Worm (Caenorhabditis elegans) whole organism, L1 larva: ENCODE measurements around the gene H17B01.2.

Experiments used
- C16A3.4 ChIP-seq: fragments of 150-350 bp; optimal IDR thresholded peaks from 2 replicates; lab custom pipeline; 2014; ENCODE audit warnings: missing biosample characterization, missing genetic modification characterization
- F16B12.6 ChIP-seq: fragments of 150-350 bp; optimal IDR thresholded peaks from 2 replicates; lab custom pipeline; 2014; ENCODE audit warnings: missing biosample characterization, missing genetic modification characterization
- blmp-1 ChIP-seq: fragments of 150-350 bp; optimal IDR thresholded peaks from 2 replicates; lab custom pipeline; 2014; ENCODE audit warnings: missing biosample characterization, missing genetic modification characterization
- ceh-63 ChIP-seq: fragments of 200-800 bp; sonication (Bioruptor generic); optimal IDR thresholded peaks from 2 replicates; lab custom pipeline; 2018; ENCODE audit warnings: mild to moderate bottlenecking, missing genetic modification characterization, missing compliant biosample characterization
- ceh-8 ChIP-seq: fragments of 200-800 bp; sonication (Bioruptor generic); optimal IDR thresholded peaks from 2 replicates; lab custom pipeline; 2018; ENCODE audit warnings: mild to moderate bottlenecking, missing genetic modification characterization, moderate library complexity, missing compliant biosample characterization
- ceh-82 ChIP-seq, 3 experiments: fragments of 150-350 bp in 1 of 3; sonication (generic microtip) in 2 of 3; optimal IDR thresholded peaks; 2 replicates each; lab custom pipeline; 2014 to 2017; ENCODE audit warnings: missing biosample characterization in 3 of 3, missing genetic modification characterization in 3 of 3
- ces-1 ChIP-seq: fragments of 150-350 bp; optimal IDR thresholded peaks from 2 replicates; lab custom pipeline; 2014; ENCODE audit warnings: missing biosample characterization, missing genetic modification reagents, missing genetic modification characterization
- dsc-1 ChIP-seq: sonication (generic microtip); optimal IDR thresholded peaks from 2 replicates; lab custom pipeline; 2016; ENCODE audit warnings: mild to moderate bottlenecking, missing genetic modification characterization, missing compliant biosample characterization
- efl-1 ChIP-seq, 4 experiments: fragments of 150-350 bp; optimal IDR thresholded peaks in 3 of 4; peaks in 1 of 4; 1 replicate in 1 of 4; 2 replicates in 3 of 4; lab custom pipeline; 2014; ENCODE audit warnings: missing biosample characterization in 2 of 4, missing genetic modification characterization in 2 of 4, missing genetic modification reagents in 2 of 4
- efl-3 ChIP-seq: fragments of 200-800 bp; sonication (Bioruptor generic); optimal IDR thresholded peaks from 2 replicates; lab custom pipeline; 2018; ENCODE audit warnings: mild to moderate bottlenecking, missing genetic modification characterization, missing compliant biosample characterization
- egl-27 ChIP-seq, 2 experiments: fragments of 150-350 bp in 1 of 2; sonication (generic microtip); optimal IDR thresholded peaks; 3 replicates each; lab custom pipeline; 2017 to 2018; ENCODE audit warnings: missing biosample characterization in 2 of 2, missing genetic modification characterization in 2 of 2, missing genetic modification reagents in 2 of 2
- elt-2 ChIP-seq: sonication (generic microtip); optimal IDR thresholded peaks from 2 replicates; lab custom pipeline; 2016; ENCODE audit warnings: missing genetic modification characterization, mild to moderate bottlenecking, inconsistent platforms, missing compliant biosample characterization, missing genetic modification reagents
- fkh-4 ChIP-seq: sonication (generic microtip); optimal IDR thresholded peaks from 2 replicates; lab custom pipeline; 2016; ENCODE audit warnings: missing compliant biosample characterization, missing genetic modification characterization, borderline replicate concordance
- hlh-17 ChIP-seq: fragments of 200-800 bp; sonication (Bioruptor generic); optimal IDR thresholded peaks from 2 replicates; lab custom pipeline; 2018; ENCODE audit warnings: missing genetic modification characterization, mild to moderate bottlenecking, missing compliant biosample characterization, moderate library complexity, borderline replicate concordance
- hpl-2 ChIP-seq: fragments of 150-350 bp; optimal IDR thresholded peaks from 2 replicates; lab custom pipeline; 2014; ENCODE audit warnings: missing biosample characterization, missing genetic modification reagents, missing genetic modification characterization
- lin-15B ChIP-seq: fragments of 150-350 bp; sonication (generic microtip); optimal IDR thresholded peaks from 3 replicates; lab custom pipeline; 2014; ENCODE audit warnings: missing biosample characterization, missing genetic modification characterization
- lir-3 ChIP-seq: sonication (generic microtip); optimal IDR thresholded peaks from 2 replicates; lab custom pipeline; 2016; ENCODE audit warnings: mild to moderate bottlenecking, missing genetic modification characterization, moderate library complexity, missing compliant biosample characterization; ENCODE audit not compliant: poor library complexity
- lsy-2 ChIP-seq, 2 experiments: fragments of 150-350 bp; optimal IDR thresholded peaks; 2 replicates each; lab custom pipeline; 2014; ENCODE audit warnings: missing biosample characterization in 2 of 2, missing genetic modification characterization in 2 of 2
- mdl-1 ChIP-seq, 2 experiments: fragments of 150-350 bp; optimal IDR thresholded peaks; 2 replicates each; lab custom pipeline; 2014 to 2017; ENCODE audit warnings: missing biosample characterization in 2 of 2, missing genetic modification characterization in 2 of 2, inconsistent platforms in 1 of 2
- mef-2 ChIP-seq: fragments of 150-350 bp; optimal IDR thresholded peaks from 2 replicates; lab custom pipeline; 2014; ENCODE audit warnings: missing biosample characterization, missing genetic modification characterization
- mep-1 ChIP-seq: fragments of 150-350 bp; optimal IDR thresholded peaks from 2 replicates; lab custom pipeline; 2014; ENCODE audit warnings: missing biosample characterization, missing genetic modification characterization
- nhr-12 ChIP-seq: sonication (generic microtip); optimal IDR thresholded peaks from 2 replicates; lab custom pipeline; 2017; ENCODE audit warnings: missing biosample characterization, missing genetic modification characterization
- nhr-237 ChIP-seq: fragments of 150-350 bp; optimal IDR thresholded peaks from 2 replicates; lab custom pipeline; 2014; ENCODE audit warnings: missing biosample characterization, missing genetic modification characterization
- nhr-71 ChIP-seq: sonication (generic microtip); optimal IDR thresholded peaks from 2 replicates; lab custom pipeline; 2016; ENCODE audit warnings: mild to moderate bottlenecking, missing genetic modification characterization, moderate library complexity, missing compliant biosample characterization
- nhr-76 ChIP-seq: sonication (generic microtip); optimal IDR thresholded peaks from 2 replicates; lab custom pipeline; 2017; ENCODE audit warnings: missing biosample characterization, missing genetic modification characterization
- nhr-85 ChIP-seq: sonication (generic microtip); peaks from one replicate; lab custom pipeline; 2016; ENCODE audit warnings: missing genetic modification characterization, inconsistent platforms, missing compliant biosample characterization
- pag-3 ChIP-seq: sonication (generic microtip); optimal IDR thresholded peaks from 2 replicates; lab custom pipeline; 2017; ENCODE audit warnings: missing genetic modification characterization, mild to moderate bottlenecking, missing compliant biosample characterization, antibody characterized with exemption, borderline replicate concordance; ENCODE audit not compliant: insufficient read depth
- skn-1 ChIP-seq: fragments of 150-350 bp; optimal IDR thresholded peaks from 2 replicates; lab custom pipeline; 2014; ENCODE audit warnings: missing biosample characterization, missing genetic modification characterization
- snu-23 ChIP-seq: sonication (generic microtip); optimal IDR thresholded peaks from 2 replicates; lab custom pipeline; 2016; ENCODE audit warnings: missing genetic modification characterization, missing compliant biosample characterization
- tbx-2 ChIP-seq: sonication (generic microtip); optimal IDR thresholded peaks from 2 replicates; lab custom pipeline; 2016; ENCODE audit warnings: missing genetic modification characterization, missing compliant biosample characterization
- tlp-1 ChIP-seq: fragments of 150-350 bp; optimal IDR thresholded peaks from 2 replicates; lab custom pipeline; 2014; ENCODE audit warnings: missing biosample characterization, missing genetic modification characterization
- unc-62 ChIP-seq: fragments of 150-350 bp; optimal IDR thresholded peaks from 2 replicates; lab custom pipeline; 2014; ENCODE audit warnings: missing biosample characterization, missing genetic modification reagents, missing genetic modification characterization
- unc-86 ChIP-seq: sonication (generic microtip); optimal IDR thresholded peaks from 2 replicates; lab custom pipeline; 2016; ENCODE audit warnings: missing genetic modification characterization, missing compliant biosample characterization
- xbp-1 ChIP-seq: sonication (generic microtip); optimal IDR thresholded peaks from 2 replicates; lab custom pipeline; 2016; ENCODE audit warnings: missing genetic modification characterization, missing compliant biosample characterization
- zag-1 ChIP-seq: fragments of 150-350 bp; optimal IDR thresholded peaks from 2 replicates; lab custom pipeline; 2014; ENCODE audit warnings: missing biosample characterization, missing genetic modification characterization
- ztf-11 ChIP-seq, 2 experiments: sonication (generic microtip); optimal IDR thresholded peaks; 2 replicates each; lab custom pipeline; 2016 to 2017; ENCODE audit warnings: missing genetic modification characterization in 2 of 2, missing biosample characterization in 1 of 2, missing compliant biosample characterization in 1 of 2

H17B01.2 gene

ce11 chrII:1437449-1438335, 32.7 kb upstream of the H17B01.2 start, which contains the start of gene nol-6 (continued):
- TF ChIP-seq ceh-63 (GFP tag; lab: Kevin White, UChicago) (no peak), ceh-82 (tag; optimal IDR thresholded peaks at IDR 0.05; lab: Kevin White, UChicago) (peak in 2 of 3 experiments; percentile 6 to 47), blmp-1 (peak; percentile 30), lsy-2 (tag; optimal IDR thresholded peaks at IDR 0.05; lab: Kevin White, UChicago) (peak; percentile 61 to 67), mdl-1 (tag; optimal IDR thresholded peaks at IDR 0.05; lab: Kevin White, UChicago) (peak in 1 of 2 experiments; percentile 10), tbx-2 (tag; lab: Kevin White, UChicago) (peak; percentile 41)

DNA sequence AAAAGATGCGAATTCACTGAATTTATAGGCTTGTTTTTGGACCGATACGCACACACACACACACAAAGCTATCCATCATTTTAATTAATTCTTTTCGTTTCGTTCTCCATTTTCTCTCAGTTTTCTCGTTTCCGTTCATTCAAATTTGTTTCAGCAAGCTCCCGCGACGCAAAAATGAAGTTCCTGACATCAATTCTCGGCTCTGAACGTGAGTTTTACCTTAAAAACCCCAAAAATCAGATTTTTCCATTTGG, 32.1 kb upstream of the H17B01.2 start, which contains the start of gene Y51H7C.3:
Y51H7C.3 (plus strand) TSS at position 155 of the 254 bp plus-strand sequence.
- TF ChIP-seq snu-23 (GFP tag; lab: Kevin White, UChicago) (no peak), lir-3 (tag; lab: Kevin White, UChicago) (no peak), ces-1 (GFP tag; lab: Kevin White, UChicago) (no peak), unc-86 (tag; lab: Kevin White, UChicago) (no peak), mef-2 (tag; lab: Kevin White, UChicago) (no peak), nhr-85 (no peak), nhr-237 (tag; lab: Kevin White, UChicago) (no peak), C16A3.4 (no peak), nhr-71 (tag; lab: Kevin White, UChicago) (no peak), mep-1 (tag; lab: Kevin White, UChicago) (no peak), lin-15B (tag; lab: Kevin White, UChicago) (no peak), elt-2 (tag; lab: Kevin White, UChicago) (no peak), blmp-1 (no peak), dsc-1 (tag; lab: Kevin White, UChicago) (no peak), nhr-76 (tag; lab: Kevin White, UChicago) (no peak), egl-27 (tag; optimal IDR thresholded peaks at IDR 0.05; lab: Kevin White, UChicago) (no peak), efl-3 (GFP tag; lab: Kevin White, UChicago) (no peak)

- no peak for TF ChIP-seq ceh-8 (GFP tag; lab: Kevin White, UChicago)
- no peak for TF ChIP-seq efl-1 (optimal IDR thresholded peaks at IDR 0.05; lab: Kevin White, UChicago)
- peak in 1 of 2 experiments; percentile 41 for TF ChIP-seq efl-1 (GFP tag; optimal IDR thresholded peaks at IDR 0.05 in 1 of 2; lab: Kevin White, UChicago)
Measured at ce11 chrII:1441479-1441878, 28.9 kb upstream of the H17B01.2 start.

ce11 chrII:1444911-1445310, 25.5 kb upstream of the H17B01.2 start, which contains the start of gene scl-17:
TSS of gene scl-17 (plus strand) at chrII:1445211.
- no peak for TF ChIP-seq xbp-1 (tag; lab: Kevin White, UChicago)
- no peak for TF ChIP-seq ztf-11 (tag; optimal IDR thresholded peaks at IDR 0.05; lab: Kevin White, UChicago)
- no peak for TF ChIP-seq zag-1 (tag; lab: Kevin White, UChicago)
- TF ChIP-seq fkh-4 (tag; lab: Kevin White, UChicago), result no peak
- TF ChIP-seq unc-62 (GFP tag; lab: Kevin White, UChicago), result no peak
- TF ChIP-seq lir-3 (tag; lab: Kevin White, UChicago), result no peak
- no peak for TF ChIP-seq nhr-12
- TF ChIP-seq ceh-63 (GFP tag; lab: Kevin White, UChicago), result no peak
- no peak for TF ChIP-seq F16B12.6 (tag; lab: Kevin White, UChicago)
- no peak for TF ChIP-seq tbx-2 (tag; lab: Kevin White, UChicago)
- TF ChIP-seq mef-2 (tag; lab: Kevin White, UChicago), result no peak
- TF ChIP-seq skn-1, result no peak
- no peak for TF ChIP-seq tlp-1
- no peak for TF ChIP-seq mep-1 (tag; lab: Kevin White, UChicago)
- no peak for TF ChIP-seq nhr-76 (tag; lab: Kevin White, UChicago)
- TF ChIP-seq pag-3 (tag; lab: Kevin White, UChicago), result no peak
- no peak for TF ChIP-seq hpl-2
- TF ChIP-seq hlh-17 (GFP tag; lab: Kevin White, UChicago), result no peak
